Fruit fly (Drosophila melanogaster) whole organism, embryonic: ENCODE results near the gene PAN3.
A peak's percentile ranks its signal among the peaks of the same experiment; 100 is the strongest.

Experiments used
- BEAF-32 ChIP-seq: fragments of 200-800 bp; sonication (Bioruptor generic); optimal IDR thresholded peaks from 3 replicates; lab custom pipeline; 2017; ENCODE audit warnings: missing biosample characterization, missing genetic modification characterization, mild to moderate bottlenecking, moderate library complexity, missing genetic modification reagents
- Bgb ChIP-seq: fragments of 200-800 bp; sonication (Bioruptor generic); IDR thresholded peaks from 2 replicates; pipeline ENCODE4 v1.3.6; 2022; ENCODE audit warnings: missing biosample characterization, missing genetic modification characterization; ENCODE audit not compliant: partially characterized antibody
- C15 ChIP-seq: fragments of 200-800 bp; sonication (Bioruptor generic); IDR thresholded peaks from 3 replicates; pipeline ENCODE4 v1.3.6; 2022; ENCODE audit warnings: missing biosample characterization, missing genetic modification characterization
- CG14050 ChIP-seq: fragments of 200-800 bp; sonication (Bioruptor generic); IDR thresholded peaks from 3 replicates; pipeline ENCODE4 v1.3.6; 2022; ENCODE audit warnings: missing biosample characterization, missing genetic modification characterization
- CG16779 ChIP-seq: fragments of 200-800 bp; sonication (Bioruptor generic); IDR thresholded peaks from 2 replicates; pipeline ENCODE4 v1.3.6; 2022; ENCODE audit warnings: missing biosample characterization, missing genetic modification characterization
- CG16813 ChIP-seq: fragments of 200-800 bp; sonication (Bioruptor generic); IDR thresholded peaks from 3 replicates; pipeline ENCODE4 v1.3.6; 2022; ENCODE audit warnings: missing biosample characterization, missing genetic modification characterization; ENCODE audit not compliant: partially characterized antibody
- CG16815 ChIP-seq: fragments of 200-800 bp; sonication (Bioruptor generic); optimal IDR thresholded peaks from 3 replicates; lab custom pipeline; 2017; ENCODE audit warnings: missing biosample characterization, mild to moderate bottlenecking, missing genetic modification characterization
- CG17328 ChIP-seq: fragments of 200-800 bp; sonication (Bioruptor generic); IDR thresholded peaks from 2 replicates; pipeline ENCODE4 v1.3.6; 2022; ENCODE audit warnings: missing biosample characterization, missing genetic modification characterization
- CG17829 ChIP-seq: fragments of 200-800 bp; optimal IDR thresholded peaks from 2 replicates; lab custom pipeline; 2019; ENCODE audit warnings: missing biosample characterization, mild to moderate bottlenecking, missing genetic modification characterization, moderate library complexity
- CG2116 ChIP-seq: fragments of 200-800 bp; sonication (Bioruptor generic); optimal IDR thresholded peaks from 3 replicates; lab custom pipeline; 2018; ENCODE audit warnings: missing biosample characterization, mild to moderate bottlenecking, missing genetic modification characterization
- CG2202 ChIP-seq: fragments of 200-800 bp; sonication (Bioruptor generic); optimal IDR thresholded peaks from 2 replicates; lab custom pipeline; 2018; ENCODE audit warnings: missing biosample characterization, mild to moderate bottlenecking, missing genetic modification characterization
- CG31388 ChIP-seq: fragments of 200-800 bp; sonication (Bioruptor generic); optimal IDR thresholded peaks from 2 replicates; lab custom pipeline; 2016; ENCODE audit warnings: missing biosample characterization, missing genetic modification characterization
- CG32772 ChIP-seq: fragments of 200-800 bp; sonication (Bioruptor generic); IDR thresholded peaks from 2 replicates; pipeline ENCODE4 v1.3.6; 2022; ENCODE audit warnings: missing biosample characterization, missing genetic modification characterization
- CG4282 ChIP-seq: fragments of 200-800 bp; sonication (Bioruptor generic); optimal IDR thresholded peaks from 2 replicates; lab custom pipeline; 2016; ENCODE audit warnings: missing biosample characterization, missing genetic modification characterization
- CG6175 ChIP-seq: fragments of 200-800 bp; sonication (Bioruptor generic); IDR thresholded peaks from 3 replicates; pipeline ENCODE4 v1.3.6; 2022; ENCODE audit warnings: missing biosample characterization, missing genetic modification characterization
- CG8359 ChIP-seq: fragments of 200-800 bp; sonication (Bioruptor generic); optimal IDR thresholded peaks from 2 replicates; lab custom pipeline; 2017; ENCODE audit warnings: missing biosample characterization, mild to moderate bottlenecking, missing genetic modification characterization, borderline replicate concordance
- CG9215 ChIP-seq: fragments of 200-800 bp; sonication (Bioruptor generic); IDR thresholded peaks from 2 replicates; pipeline ENCODE4 v1.3.6; 2022; ENCODE audit warnings: missing biosample characterization, missing genetic modification characterization
- CG9727 ChIP-seq: fragments of 200-800 bp; sonication (Bioruptor generic); optimal IDR thresholded peaks from 3 replicates; lab custom pipeline; 2017; ENCODE audit warnings: missing biosample characterization, mild to moderate bottlenecking, missing genetic modification characterization
- Camta ChIP-seq: fragments of 200-800 bp; sonication (Bioruptor generic); optimal IDR thresholded peaks from 2 replicates; lab custom pipeline; 2016; ENCODE audit warnings: missing biosample characterization, missing genetic modification characterization
- Dad ChIP-seq: fragments of 200-800 bp; sonication (Bioruptor generic); optimal IDR thresholded peaks from 3 replicates; lab custom pipeline; 2016; ENCODE audit warnings: missing biosample characterization, missing genetic modification characterization
- Dll ChIP-seq: fragments of 200-800 bp; sonication (Bioruptor generic); IDR thresholded peaks from 4 replicates; pipeline ENCODE4 v1.3.6; 2022; ENCODE audit warnings: missing biosample characterization, missing genetic modification characterization; ENCODE audit not compliant: partially characterized antibody
- Ets97D ChIP-seq: fragments of 200-800 bp; sonication (Bioruptor generic); optimal IDR thresholded peaks from 3 replicates; lab custom pipeline; 2016; ENCODE audit warnings: missing biosample characterization, missing genetic modification characterization
- Fer1 ChIP-seq: fragments of 200-800 bp; sonication (Bioruptor generic); optimal IDR thresholded peaks from 2 replicates; lab custom pipeline; 2017; ENCODE audit warnings: missing biosample characterization, mild to moderate bottlenecking, missing genetic modification characterization
- HLH4C ChIP-seq: fragments of 200-800 bp; sonication (Bioruptor generic); IDR thresholded peaks from 3 replicates; pipeline ENCODE4 v1.3.6; 2022; ENCODE audit warnings: missing biosample characterization, missing genetic modification characterization; ENCODE audit not compliant: partially characterized antibody
- Hand ChIP-seq: fragments of 200-800 bp; sonication (Bioruptor generic); optimal IDR thresholded peaks from 2 replicates; lab custom pipeline; 2017; ENCODE audit warnings: mild to moderate bottlenecking, missing biosample characterization, missing genetic modification reagents, missing genetic modification characterization
- Hey ChIP-seq: fragments of 200-800 bp; sonication (Bioruptor generic); optimal IDR thresholded peaks from 3 replicates; lab custom pipeline; 2018; ENCODE audit warnings: missing biosample characterization, mild to moderate bottlenecking, missing genetic modification characterization
- Lhr ChIP-seq: fragments of 200-800 bp; sonication (Bioruptor generic); optimal IDR thresholded peaks from 3 replicates; lab custom pipeline; 2017; ENCODE audit warnings: mild to moderate bottlenecking, missing biosample characterization, missing genetic modification reagents, missing genetic modification characterization
- Mad ChIP-seq: fragments of 200-800 bp; sonication (Bioruptor generic); optimal IDR thresholded peaks from 2 replicates; lab custom pipeline; 2016; ENCODE audit warnings: missing biosample characterization, missing genetic modification characterization
- Max ChIP-seq: fragments of 200-800 bp; sonication (Bioruptor generic); optimal IDR thresholded peaks from 2 replicates; lab custom pipeline; 2016; ENCODE audit warnings: missing biosample characterization, mild to moderate bottlenecking, missing genetic modification characterization
- NC2α ChIP-seq: fragments of 200-800 bp; sonication (Bioruptor generic); optimal IDR thresholded peaks from 2 replicates; lab custom pipeline; 2016; ENCODE audit warnings: missing biosample characterization, missing genetic modification characterization
- NfI ChIP-seq: fragments of 200-800 bp; sonication (Bioruptor generic); optimal IDR thresholded peaks from 3 replicates; lab custom pipeline; 2018; ENCODE audit warnings: missing biosample characterization, mild to moderate bottlenecking, missing genetic modification characterization, moderate library complexity
- Side ChIP-seq: fragments of 200-800 bp; sonication (Bioruptor generic); optimal IDR thresholded peaks from 2 replicates; lab custom pipeline; 2016; ENCODE audit warnings: missing biosample characterization, missing genetic modification characterization
- Sry-δ ChIP-seq: fragments of 200-800 bp; sonication (Bioruptor generic); optimal IDR thresholded peaks from 2 replicates; lab custom pipeline; 2016; ENCODE audit warnings: missing biosample characterization, missing genetic modification characterization
- Stat92E ChIP-seq, 3 experiments: fragments of >200 bp in 2 of 3; fragments of 200-800 bp in 1 of 3; sonication (Bioruptor generic) in 1 of 3; optimal IDR thresholded peaks; 2 replicates each; lab custom pipeline; 2017 to 2019; ENCODE audit warnings: missing biosample characterization in 3 of 3, missing genetic modification characterization in 3 of 3, mild to moderate bottlenecking in 1 of 3, moderate library complexity in 1 of 3
- bsh ChIP-seq, 2 experiments: fragments of 200-800 bp; sonication (Bioruptor generic); optimal IDR thresholded peaks; 2 replicates each; lab custom pipeline; 2017 to 2018; ENCODE audit warnings: mild to moderate bottlenecking in 2 of 2, missing biosample characterization in 2 of 2, missing genetic modification characterization in 2 of 2, moderate library complexity in 1 of 2
- disco-r ChIP-seq: fragments of 200-800 bp; sonication (Bioruptor generic); optimal IDR thresholded peaks from 2 replicates; lab custom pipeline; 2016; ENCODE audit warnings: missing biosample characterization, missing genetic modification characterization
- dmrt11E ChIP-seq: fragments of 200-800 bp; sonication (Bioruptor generic); optimal IDR thresholded peaks from 3 replicates; lab custom pipeline; 2018; ENCODE audit warnings: missing biosample characterization, mild to moderate bottlenecking, missing genetic modification characterization, moderate library complexity
- gcm2 ChIP-seq: fragments of 200-800 bp; sonication (Bioruptor generic); optimal IDR thresholded peaks from 2 replicates; lab custom pipeline; 2016; ENCODE audit warnings: missing biosample characterization, missing genetic modification characterization
- ken ChIP-seq: fragments of 200-800 bp; sonication (Bioruptor generic); IDR thresholded peaks from 3 replicates; pipeline ENCODE4 v1.3.6; 2022; ENCODE audit warnings: missing biosample characterization, missing genetic modification characterization
- mirr ChIP-seq: fragments of 200-800 bp; sonication (Bioruptor generic); optimal IDR thresholded peaks from 3 replicates; lab custom pipeline; 2018; ENCODE audit warnings: missing biosample characterization, mild to moderate bottlenecking, missing genetic modification characterization
- nmo ChIP-seq: fragments of 200-800 bp; sonication (Bioruptor generic); optimal IDR thresholded peaks from 2 replicates; lab custom pipeline; 2018; ENCODE audit warnings: missing biosample characterization, mild to moderate bottlenecking, missing genetic modification characterization, moderate library complexity
- pan ChIP-seq, 4 experiments: fragments of >200 bp in 3 of 4; fragments of 200-800 bp in 1 of 4; sonication (Bioruptor generic) in 1 of 4; optimal IDR thresholded peaks in 3 of 4; IDR thresholded peaks in 1 of 4; 2 replicates each; pipeline versions ENCODE4 v1.3.6 to Lab custom; 2017 to 2022; ENCODE audit warnings: missing biosample characterization in 2 of 4, missing genetic modification characterization in 2 of 4, mixed read lengths in 1 of 4
- pb ChIP-seq: fragments of 200-800 bp; sonication (Bioruptor generic); optimal IDR thresholded peaks from 3 replicates; lab custom pipeline; 2016; ENCODE audit warnings: missing biosample characterization, missing genetic modification characterization
- pho ChIP-seq: fragments of 200-800 bp; sonication (Bioruptor generic); optimal IDR thresholded peaks from 2 replicates; lab custom pipeline; 2016; ENCODE audit warnings: missing biosample characterization, missing genetic modification characterization
- pum ChIP-seq: fragments of 200-800 bp; sonication (Bioruptor generic); optimal IDR thresholded peaks from 2 replicates; lab custom pipeline; 2016; ENCODE audit warnings: missing biosample characterization, missing genetic modification characterization
- rib ChIP-seq: fragments of 200-800 bp; sonication (Bioruptor generic); IDR thresholded peaks from 2 replicates; pipeline ENCODE4 v1.3.6; 2022; ENCODE audit warnings: missing biosample characterization, missing genetic modification characterization
- sens ChIP-seq: fragments of 200-800 bp; sonication (Bioruptor generic); peaks from one replicate; lab custom pipeline; 2016; ENCODE audit warnings: missing biosample characterization, missing genetic modification characterization
- so ChIP-seq: fragments of 200-800 bp; sonication (Bioruptor generic); IDR thresholded peaks from 3 replicates; pipeline ENCODE4 v1.3.6; 2022; ENCODE audit warnings: missing biosample characterization, missing genetic modification characterization
- tin ChIP-seq: fragments of 200-800 bp; sonication (Bioruptor generic); optimal IDR thresholded peaks from 3 replicates; lab custom pipeline; 2016; ENCODE audit warnings: missing biosample characterization, missing genetic modification characterization
- ttk ChIP-seq: fragments of 200-800 bp; sonication (Bioruptor generic); IDR thresholded peaks from 2 replicates; pipeline ENCODE4 v2.1.2; 2022; ENCODE audit warnings: missing biosample characterization, missing genetic modification characterization
- vvl ChIP-seq: fragments of 200-800 bp; sonication (Bioruptor generic); IDR thresholded peaks from 2 replicates; pipeline ENCODE4 v1.3.6; 2022; ENCODE audit warnings: missing biosample characterization, missing genetic modification characterization

Gene PAN3

DNA sequence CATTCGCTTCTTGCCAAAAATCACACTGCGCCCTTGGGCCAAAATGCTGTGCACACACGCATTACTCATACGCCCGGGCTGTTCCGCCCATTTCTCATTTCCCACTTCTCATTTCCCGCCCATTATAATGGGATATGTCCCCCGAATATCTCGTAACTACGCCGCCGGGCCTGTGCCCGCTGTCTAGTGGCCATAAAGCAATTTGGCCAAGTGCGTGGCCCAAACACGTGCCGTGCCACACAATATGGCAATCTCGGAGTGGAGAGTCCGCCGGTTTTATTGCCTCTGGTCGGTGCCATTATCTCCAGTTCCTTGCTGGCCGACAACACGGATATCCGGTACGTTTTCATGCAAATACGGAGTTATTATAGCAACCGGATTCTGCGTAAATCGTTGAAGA is 6.0 kb downstream of the PAN3 start (continued):
- TF ChIP-seq CG2202 (tag; lab: Kevin White, UChicago) (no peak), CG17829 (tag; lab: Kevin White, UChicago) (no peak), bsh (GFP tag; optimal IDR thresholded peaks at IDR 0.05; lab: Kevin White, UChicago) (no peak), gcm2 (GFP tag; lab: Kevin White, UChicago) (no peak), CG4282 (GFP tag; lab: Kevin White, UChicago) (no peak), Side (no peak), tin (no peak), NfI (GFP tag; lab: Kevin White, UChicago) (no peak), pho (GFP tag; lab: Kevin White, UChicago) (no peak), Hey (tag; lab: Kevin White, UChicago) (peak; percentile 54), ttk (GFP tag; lab: Robert Waterston, UW) (no peak), disco-r (GFP tag; lab: Kevin White, UChicago) (no peak), nmo (no peak), CG31388 (GFP tag; lab: Kevin White, UChicago) (no peak), dmrt11E (tag; lab: Kevin White, UChicago) (no peak), CG16779 (GFP tag; lab: Robert Waterston, UW) (no peak), CG2116 (GFP tag; lab: Kevin White, UChicago) (no peak), Max (GFP tag; lab: Kevin White, UChicago) (no peak), rib (GFP tag; lab: Robert Waterston, UW) (0 out of 2 replicates have a peak, but pooled peaks have one; percentile 24), Mad (GFP tag; lab: Kevin White, UChicago) (no peak), vvl (GFP tag; lab: Robert Waterston, UW) (no peak), Hand (no peak), Fer1 (GFP tag; lab: Kevin White, UChicago) (no peak), CG16813 (GFP tag; lab: Robert Waterston, UW) (0 out of 3 replicates have a peak, but pooled peaks have one; percentile 30), ken (no peak), Stat92E (GFP tag; optimal IDR thresholded peaks at IDR 0.05; lab: Kevin White, UChicago) (no peak), CG8359 (GFP tag; lab: Kevin White, UChicago) (no peak), CG32772 (GFP tag; lab: Robert Waterston, UW) (no peak), CG9727 (GFP tag; lab: Kevin White, UChicago) (no peak), pum (GFP tag; lab: Kevin White, UChicago) (no peak), NC2α (GFP tag; lab: Kevin White, UChicago) (no peak), mirr (no peak), HLH4C (GFP tag; lab: Robert Waterston, UW) (no peak), so (no peak), Sry-δ (GFP tag; lab: Kevin White, UChicago) (no peak), pan (optimal IDR thresholded peaks at IDR 0.05; lab: Kevin White, UChicago) (no peak), pan (GFP tag; optimal IDR thresholded peaks at IDR 0.05 in 1 of 2, IDR thresholded peaks at IDR 0.05 in 1 of 2) (no peak), BEAF-32 (GFP tag; lab: Kevin White, UChicago) (no peak), sens (peak; percentile 46), CG16815 (GFP tag; lab: Kevin White, UChicago) (no peak), CG17328 (GFP tag; lab: Robert Waterston, UW) (no peak), CG6175 (peak; percentile 16; the same call in 1 of the 3 replicates), Bgb (GFP tag; lab: Robert Waterston, UW) (no peak), Camta (GFP tag; lab: Kevin White, UChicago) (no peak), CG14050 (GFP tag; lab: Robert Waterston, UW) (no peak), Lhr (GFP tag; lab: Kevin White, UChicago) (no peak), CG9215 (GFP tag; lab: Robert Waterston, UW) (peak; percentile 9; the same call in 1 of the 2 replicates), C15 (GFP tag; lab: Robert Waterston, UW) (no peak), Ets97D (no peak), Dad (GFP tag; lab: Kevin White, UChicago) (no peak), pb (GFP tag; lab: Kevin White, UChicago) (no peak), Dll (GFP tag; lab: Robert Waterston, UW) (no peak)
